Worm (Caenorhabditis elegans) whole organism, dauer: ENCODE results near the gene nxf-2.
"Not testable (repeated sequence)": the region's sequence is repeated elsewhere in the genome, so short reads cannot be mapped to it uniquely, and the experiment has no call there.

Experiments used
- unc-62 ChIP-seq: sonication (generic microtip); optimal IDR thresholded peaks from 2 replicates; lab custom pipeline; 2017; ENCODE audit warnings: missing biosample characterization, missing genetic modification reagents, missing genetic modification characterization

Gene nxf-2

DNA sequence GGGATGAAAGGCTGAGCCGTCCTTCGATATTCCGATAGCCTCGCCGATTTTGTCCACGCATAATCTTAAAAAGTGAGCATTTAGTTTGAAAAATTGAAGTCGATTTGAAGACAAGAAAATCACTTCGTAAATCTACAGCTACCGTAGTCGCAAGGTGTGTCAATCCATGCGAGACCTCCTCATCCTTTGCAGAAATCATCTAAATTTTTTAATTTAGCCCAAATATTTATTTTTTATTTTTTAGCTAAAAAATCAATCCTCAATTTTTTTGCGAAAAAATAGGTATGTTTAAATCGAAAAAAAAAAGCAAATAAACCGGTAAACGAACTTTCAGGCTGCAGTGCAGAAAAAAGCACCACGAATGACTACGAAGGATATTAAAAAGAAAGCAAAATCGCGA is at the start of gene nxf-2, which contains the start of gene set-31:
nxf-2 (minus strand) TSS at position 101 of the 400 bp plus-strand sequence.
set-31 (plus strand) TSS at position 169 of the 400 bp plus-strand sequence.
- no peak for TF ChIP-seq unc-62

ce11 chrV:14464368-14464767 is 46.7 kb upstream of the nxf-2 start, which contains the start of gene F08H9.4:
F08H9.4 (minus strand) TSS chrV:14464428.
- TF ChIP-seq unc-62, result no peak

- not testable (repeated sequence) for TF ChIP-seq unc-62
Observed at ce11 chrV:14463087-14463486, 45.5 kb upstream of the nxf-2 start, which contains the start of gene F08H9.3. F08H9.3 (minus strand) TSS chrV:14463338.

DNA sequence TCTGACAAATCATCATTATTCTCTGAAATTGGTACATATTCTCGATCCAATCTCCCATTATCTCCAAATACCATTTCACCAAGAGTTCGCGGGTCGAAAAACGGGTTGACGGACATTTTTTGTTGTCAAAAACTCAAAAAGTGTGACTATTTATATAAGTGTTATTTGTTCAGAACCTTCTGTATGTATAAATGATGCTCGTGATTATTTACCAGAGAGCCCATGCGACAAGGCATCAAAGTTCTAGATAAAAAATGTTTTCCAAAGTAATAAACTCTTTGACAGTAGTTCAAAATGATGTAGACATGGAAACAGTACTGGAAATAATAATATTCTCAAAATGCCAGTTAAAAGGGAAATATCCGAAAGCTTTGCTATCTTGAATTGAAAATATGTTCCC is 45.0 kb upstream of the nxf-2 start:
- no peak for TF ChIP-seq unc-62

DNA sequence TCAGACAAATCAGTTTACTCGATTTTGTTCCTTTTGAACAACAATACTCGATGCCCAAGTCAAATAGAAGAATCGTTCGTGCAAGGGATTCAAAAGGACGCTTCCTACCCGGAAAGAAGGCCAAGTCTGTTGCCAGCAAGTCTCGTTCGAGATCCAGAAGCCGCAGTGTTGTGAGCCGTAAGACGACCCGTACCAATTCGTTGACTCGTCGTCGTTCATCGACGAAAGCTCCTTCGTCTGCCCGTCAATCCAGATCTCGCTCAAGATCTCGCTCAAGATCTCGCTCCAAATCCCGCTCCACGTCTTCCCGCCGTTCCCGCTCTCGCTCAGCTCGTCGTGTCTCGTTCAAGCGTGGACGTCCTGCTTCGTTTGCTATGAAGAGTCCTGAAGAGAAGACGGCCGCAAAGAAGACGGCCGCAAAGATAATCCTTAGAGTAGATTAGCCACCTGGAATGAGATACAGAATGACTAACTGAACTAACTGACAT is 43.0 kb upstream of the nxf-2 start, which contains the start of gene F08H9.2:
F08H9.2 (plus strand) TSS at position 51 of the 488 bp plus-strand sequence.
- TF ChIP-seq unc-62, result no peak

ce11 chrV:14460122-14460521 is 42.5 kb upstream of the nxf-2 start:
- no peak for TF ChIP-seq unc-62

DNA sequence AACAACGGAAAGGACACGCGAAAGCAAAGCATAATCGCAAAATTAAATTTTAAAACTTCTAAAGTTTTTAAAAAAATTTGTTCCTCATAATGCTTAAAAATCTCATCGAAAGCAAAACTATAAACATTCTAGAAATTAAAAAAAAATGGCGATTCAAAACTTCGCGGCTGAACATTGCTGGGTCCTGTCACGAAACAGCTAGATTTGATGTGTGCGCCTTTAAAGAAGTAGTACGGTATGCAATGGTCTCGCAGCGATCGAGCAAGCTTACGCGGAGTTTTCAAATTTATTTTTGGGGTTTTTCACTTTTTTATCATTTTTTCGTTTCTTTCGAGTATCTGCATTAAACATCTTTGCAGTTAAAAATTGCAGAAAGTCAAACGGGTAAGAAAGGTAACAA is 39.4 kb upstream of the nxf-2 start, which contains the start of gene coh-3:
coh-3 (plus strand) TSS at position 353 of the 400 bp plus-strand sequence.
- no peak for TF ChIP-seq unc-62

DNA sequence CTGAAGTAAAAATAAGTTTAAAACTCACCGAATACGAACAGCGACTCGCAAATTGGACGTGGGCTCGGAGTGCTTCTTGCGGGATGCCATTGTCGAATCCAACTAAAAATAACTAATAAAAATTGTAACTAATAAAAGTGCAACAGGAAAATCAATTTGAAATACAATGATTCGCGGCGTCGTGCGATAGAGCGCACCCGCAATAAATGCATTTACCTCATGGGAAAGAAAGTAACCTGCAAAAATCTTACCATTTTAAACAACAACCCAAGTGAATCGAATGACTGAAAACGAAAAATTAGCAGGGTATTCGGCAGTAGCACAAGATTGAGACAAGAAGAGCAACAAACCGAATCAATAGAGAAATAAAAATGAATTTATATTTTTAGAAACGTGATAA is 39.0 kb upstream of the nxf-2 start, which contains the start of gene bmk-1:
bmk-1 (minus strand) TSS at position 359 of the 400 bp plus-strand sequence.
- no peak for TF ChIP-seq unc-62

ce11 chrV:14449397-14449796 is 31.8 kb upstream of the nxf-2 start, which contains the start of gene F23B12.7:
F23B12.7 (plus strand) TSS chrV:14449697.
- TF ChIP-seq unc-62, result no peak

ce11 chrV:14448669-14449068 is 31.0 kb upstream of the nxf-2 start:
- TF ChIP-seq unc-62, result no peak

- no peak for TF ChIP-seq unc-62
Observed at ce11 chrV:14447240-14447763, 29.7 kb upstream of the nxf-2 start, which contains the start of the genes dlat-1 and fntb-1. dlat-1 (minus strand) TSS chrV:14447290. fntb-1 (plus strand) TSS chrV:14447651.

ce11 chrV:14446453-14446852 is 28.8 kb upstream of the nxf-2 start:
- no peak for TF ChIP-seq unc-62

DNA sequence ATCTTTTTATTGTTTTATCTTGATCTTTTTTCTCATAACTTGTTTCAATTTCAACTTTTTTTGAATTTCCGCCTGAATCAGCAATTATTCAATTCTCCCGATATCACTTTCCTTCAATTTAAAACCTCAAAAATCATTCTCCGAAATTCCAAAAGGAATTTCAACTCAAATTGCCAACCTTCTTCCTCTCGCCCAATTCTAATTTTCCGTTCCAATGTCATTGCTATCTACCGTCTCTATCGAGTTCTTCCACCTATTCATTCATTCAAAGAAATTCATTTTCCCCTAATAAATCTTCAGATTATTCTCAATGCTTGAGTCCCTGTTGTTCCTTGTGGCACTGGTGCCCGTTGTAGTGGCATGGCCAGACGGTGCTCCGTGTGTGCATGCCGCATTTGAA is 23.2 kb upstream of the nxf-2 start, which contains the start of gene F23B12.4:
F23B12.4 (plus strand) TSS at position 301 of the 400 bp plus-strand sequence.
- TF ChIP-seq unc-62, result no peak

ce11 chrV:14439236-14439635 is 21.6 kb upstream of the nxf-2 start:
- no peak for TF ChIP-seq unc-62

DNA sequence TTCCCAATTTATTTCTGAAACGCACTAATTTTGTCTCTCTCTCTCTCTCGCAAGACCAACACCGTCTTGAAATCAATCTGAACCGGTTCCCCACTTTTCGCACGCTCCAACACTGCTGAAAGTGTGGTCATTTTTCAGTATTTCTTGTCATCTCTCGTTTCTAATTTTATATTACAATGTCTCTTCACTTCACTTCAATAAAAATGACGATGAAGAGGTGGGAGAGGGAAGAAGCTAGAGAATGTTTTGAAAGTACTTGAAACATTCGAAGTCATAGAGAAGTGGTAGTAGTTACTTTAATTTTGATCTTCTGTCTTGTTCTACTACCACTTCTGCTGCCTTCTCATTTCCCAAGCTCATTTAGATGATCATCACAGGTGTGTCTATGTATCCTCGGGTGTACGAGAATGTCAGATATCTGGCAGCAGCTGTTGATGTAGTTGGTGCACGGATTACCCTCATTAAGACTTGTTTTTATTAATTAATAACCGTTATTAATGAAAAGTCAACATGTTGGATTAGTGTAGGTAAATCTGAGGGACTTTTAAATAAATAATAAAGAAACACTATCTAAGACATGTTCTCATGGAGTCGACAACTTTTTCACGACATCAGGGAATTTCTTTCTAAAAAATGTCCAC is 20.6 kb upstream of the nxf-2 start:
- no peak for TF ChIP-seq unc-62

DNA sequence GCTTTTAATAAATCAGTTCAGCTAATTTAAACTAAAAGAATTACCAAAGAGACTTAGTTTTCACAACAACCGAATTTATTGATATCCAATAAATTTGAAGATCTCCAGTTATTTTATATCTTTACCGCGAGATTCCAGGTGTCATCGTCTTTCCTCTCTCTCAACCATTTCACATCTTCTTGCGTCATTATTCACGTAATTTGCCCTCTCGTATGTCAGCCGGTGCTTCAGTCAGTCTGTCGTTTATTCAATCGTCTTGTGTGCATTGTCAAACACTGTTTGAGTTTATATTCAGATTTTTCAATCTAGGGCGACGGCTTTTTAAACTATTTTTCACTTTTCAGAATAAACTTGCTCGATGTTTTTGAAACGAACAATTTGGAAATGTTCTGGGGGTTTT is 19.7 kb upstream of the nxf-2 start:
- no peak for TF ChIP-seq unc-62

DNA sequence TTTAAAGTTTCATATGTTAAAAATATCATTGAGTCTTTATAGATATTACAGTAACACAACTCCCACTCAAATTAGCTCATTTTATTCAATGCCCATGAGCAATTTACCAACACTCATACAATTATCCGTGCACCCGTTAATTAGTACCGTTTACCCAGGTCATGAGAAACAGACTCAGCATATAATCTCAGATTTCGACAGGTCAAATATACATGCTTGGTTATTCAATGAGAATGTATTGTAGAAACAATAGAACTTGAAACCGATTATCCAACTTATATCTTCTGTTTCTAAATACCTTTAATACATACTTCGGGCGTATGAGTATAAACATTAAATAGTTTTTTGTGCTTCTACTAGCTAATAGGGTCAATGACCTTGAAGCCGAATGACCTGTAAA is 18.6 kb upstream of the nxf-2 start:
- TF ChIP-seq unc-62, result no peak

DNA sequence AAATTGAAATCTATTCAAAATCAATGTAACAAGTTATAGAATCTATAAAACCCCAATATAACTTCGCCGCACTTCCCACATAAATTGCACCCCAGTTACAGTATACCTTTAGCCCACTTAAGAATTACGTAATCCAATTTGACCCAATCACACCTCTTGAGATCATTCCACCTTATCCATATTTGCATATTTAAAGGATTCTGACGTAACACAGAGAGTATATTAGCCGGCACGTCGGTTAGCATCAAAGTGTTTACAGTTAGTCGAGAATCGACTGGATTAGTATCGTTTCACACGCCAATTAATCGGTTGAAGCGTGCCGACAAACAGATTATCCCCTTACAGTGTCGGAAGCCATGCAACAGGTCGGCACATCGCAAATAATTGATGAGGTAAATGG is 15.9 kb upstream of the nxf-2 start:
- TF ChIP-seq unc-62, result no peak
